1 fruit fly cellular context compared by ENCODE assay signal in genomic region chr3R:25591500-25591899, dm6.
TF ChIP-seq lines count a peak whose summit lies in the region.

No protein-coding gene starts in this region.

TF ChIP-seq in whole organism, embryonic, 481 proteins besides CTCF, POLR2A, EP300 and RAD21 (continued from another document):
- TF ChIP-seq esg (GFP tag; conservative IDR thresholded peaks at IDR 0.05; lab: Robert Waterston, UW): no peak
- TF ChIP-seq onecut (GFP tag; IDR thresholded peaks at IDR 0.05; lab: Robert Waterston, UW): 0 out of 2 replicates have a peak, but pooled peaks have one; percentile 14
- peak; percentile 23; the same call in 1 of the 3 replicates for TF ChIP-seq knrl (GFP tag; IDR thresholded peaks at IDR 0.05; lab: Robert Waterston, UW; ENCODE audit: partially characterized antibody)
- TF ChIP-seq CG18262 (tag; optimal IDR thresholded peaks at IDR 0.05; lab: Kevin White, UChicago): no peak
- no peak for TF ChIP-seq cad (GFP tag; optimal IDR thresholded peaks at IDR 0.05; lab: Kevin White, UChicago)
- no peak for TF ChIP-seq gsb (GFP tag; IDR thresholded peaks at IDR 0.05; lab: Robert Waterston, UW)
- TF ChIP-seq pita (GFP tag; optimal IDR thresholded peaks at IDR 0.05; lab: Kevin White, UChicago): peak; percentile 32
TF ChIP-seq in whole organism, embryonic: peak in this region for 31.
